Fruit fly (Drosophila melanogaster) whole organism, embryonic: ENCODE results near the gene nonC.

Experiments used
- CG12236 ChIP-seq: fragments of 200-800 bp; sonication (Bioruptor generic); optimal IDR thresholded peaks from 2 replicates; lab custom pipeline; 2016; ENCODE audit warnings: missing biosample characterization, missing genetic modification characterization
- CG15696 ChIP-seq: fragments of 200-800 bp; sonication (Bioruptor generic); optimal IDR thresholded peaks from 2 replicates; lab custom pipeline; 2019; ENCODE audit warnings: missing biosample characterization, mild to moderate bottlenecking, missing genetic modification characterization, moderate library complexity
- CG2712 ChIP-seq: fragments of 200-800 bp; optimal IDR thresholded peaks from 3 replicates; lab custom pipeline; 2019; ENCODE audit warnings: missing biosample characterization, mild to moderate bottlenecking, missing genetic modification characterization, moderate library complexity
- CG8089 ChIP-seq: fragments of 200-800 bp; sonication (Bioruptor generic); optimal IDR thresholded peaks from 3 replicates; lab custom pipeline; 2016; ENCODE audit warnings: missing biosample characterization, missing genetic modification characterization
- CG8944 ChIP-seq: fragments of 200-800 bp; sonication (Bioruptor generic); optimal IDR thresholded peaks from 3 replicates; lab custom pipeline; 2016; ENCODE audit warnings: missing biosample characterization, missing genetic modification characterization
- CkIIα-i1 ChIP-seq: fragments of 200-800 bp; sonication (Bioruptor generic); IDR thresholded peaks from 2 replicates; pipeline ENCODE4 v1.3.6; 2022; ENCODE audit warnings: missing biosample characterization, missing genetic modification characterization
- HmgD ChIP-seq: fragments of 200-800 bp; sonication (Bioruptor generic); optimal IDR thresholded peaks from 3 replicates; lab custom pipeline; 2016; ENCODE audit warnings: missing biosample characterization, missing genetic modification characterization
- Mrtf ChIP-seq: fragments of 200-800 bp; sonication (Bioruptor generic); IDR thresholded peaks from 3 replicates; pipeline ENCODE4 v1.3.6; 2022; ENCODE audit warnings: missing biosample characterization, missing genetic modification characterization
- TFAM ChIP-seq: fragments of 200-800 bp; sonication (Bioruptor generic); optimal IDR thresholded peaks from 2 replicates; lab custom pipeline; 2017; ENCODE audit warnings: missing biosample characterization, missing genetic modification characterization, inconsistent platforms
- grau ChIP-seq: fragments of 200-800 bp; optimal IDR thresholded peaks from 3 replicates; lab custom pipeline; 2019; ENCODE audit warnings: missing biosample characterization, mild to moderate bottlenecking, missing genetic modification characterization, moderate library complexity
- jing ChIP-seq: fragments of 200-800 bp; sonication (Bioruptor generic); optimal IDR thresholded peaks from 2 replicates; lab custom pipeline; 2018; ENCODE audit warnings: missing biosample characterization, mild to moderate bottlenecking, missing genetic modification characterization
- pan ChIP-seq, 4 experiments: fragments of >200 bp in 3 of 4; fragments of 200-800 bp in 1 of 4; sonication (Bioruptor generic) in 1 of 4; optimal IDR thresholded peaks in 3 of 4; IDR thresholded peaks in 1 of 4; 2 replicates each; pipeline versions ENCODE4 v1.3.6 to Lab custom; 2017 to 2022; ENCODE audit warnings: missing biosample characterization in 2 of 4, missing genetic modification characterization in 2 of 4, mixed read lengths in 1 of 4
- pnt ChIP-seq: fragments of 200-800 bp; sonication (Bioruptor generic); optimal IDR thresholded peaks from 3 replicates; lab custom pipeline; 2016; ENCODE audit warnings: missing biosample characterization, missing genetic modification characterization

dm6 chrX:6796972-6797371 lies 27.3 kb upstream of the nonC start:
- no peak for TF ChIP-seq TFAM (GFP tag; lab: Kevin White, UChicago)
- no peak for TF ChIP-seq CG8089 (GFP tag; lab: Kevin White, UChicago)
- TF ChIP-seq CG12236, result no peak
- no peak for TF ChIP-seq pan (optimal IDR thresholded peaks at IDR 0.05; lab: Kevin White, UChicago)
- TF ChIP-seq pan (GFP tag; optimal IDR thresholded peaks at IDR 0.05 in 1 of 2, IDR thresholded peaks at IDR 0.05 in 1 of 2), result no peak
- TF ChIP-seq pnt (GFP tag; lab: Kevin White, UChicago), result no peak
- no peak for TF ChIP-seq jing
- no peak for TF ChIP-seq HmgD (GFP tag; lab: Kevin White, UChicago)
- TF ChIP-seq CkIIα-i1, result no peak
- TF ChIP-seq CG8944 (GFP tag; lab: Kevin White, UChicago), result no peak
- TF ChIP-seq grau (tag; lab: Kevin White, UChicago), result no peak
- no peak for TF ChIP-seq Mrtf (GFP tag; lab: Robert Waterston, UW)
- no peak for TF ChIP-seq CG2712 (tag; lab: Kevin White, UChicago)
- TF ChIP-seq CG15696 (tag; lab: Kevin White, UChicago), result no peak
